Fruit fly (Drosophila melanogaster) whole organism, embryonic: ENCODE measurements around the gene ND-B16.6.

ENCODE experiments used
- Atf3 ChIP-seq: fragments of 200-800 bp; sonication (Bioruptor generic); optimal IDR thresholded peaks from 3 replicates; lab custom pipeline; 2016; ENCODE audit warnings: missing biosample characterization, missing genetic modification characterization
- B-H2 ChIP-seq: fragments of 200-800 bp; sonication (Bioruptor generic); optimal IDR thresholded peaks from 2 replicates; lab custom pipeline; 2018; ENCODE audit warnings: missing biosample characterization, mild to moderate bottlenecking, missing genetic modification characterization
- Blimp-1 ChIP-seq: fragments of 200-800 bp; sonication (Bioruptor generic); optimal IDR thresholded peaks from 3 replicates; lab custom pipeline; 2018; ENCODE audit warnings: missing biosample characterization, missing genetic modification characterization, mild to moderate bottlenecking, moderate library complexity, missing genetic modification reagents
- CG10959 ChIP-seq: fragments of 200-800 bp; sonication (Bioruptor generic); IDR thresholded peaks from 2 replicates; pipeline ENCODE4 v1.3.6; 2022; ENCODE audit warnings: missing biosample characterization, missing genetic modification characterization
- CG11085 ChIP-seq: fragments of 200-800 bp; sonication (Bioruptor generic); IDR thresholded peaks from 2 replicates; pipeline ENCODE4 v1.3.6; 2022; ENCODE audit warnings: missing biosample characterization, missing genetic modification characterization
- CG12299 ChIP-seq: fragments of 200-800 bp; sonication (Bioruptor generic); optimal IDR thresholded peaks from 2 replicates; lab custom pipeline; 2018; ENCODE audit warnings: missing biosample characterization, mild to moderate bottlenecking, missing genetic modification characterization
- CG12769 ChIP-seq: fragments of 200-800 bp; sonication (Bioruptor generic); optimal IDR thresholded peaks from 2 replicates; lab custom pipeline; 2019; ENCODE audit warnings: missing biosample characterization, mild to moderate bottlenecking, missing genetic modification characterization, moderate library complexity
- CG14441 ChIP-seq: fragments of 200-800 bp; sonication (Bioruptor generic); IDR thresholded peaks from 2 replicates; pipeline ENCODE4 v1.3.6; 2022; ENCODE audit warnings: missing biosample characterization, missing genetic modification characterization
- CG1647 ChIP-seq: fragments of 200-800 bp; sonication (Bioruptor generic); optimal IDR thresholded peaks from 3 replicates; lab custom pipeline; 2016; ENCODE audit warnings: missing biosample characterization, missing genetic modification characterization
- CG16779 ChIP-seq: fragments of 200-800 bp; sonication (Bioruptor generic); IDR thresholded peaks from 2 replicates; pipeline ENCODE4 v1.3.6; 2022; ENCODE audit warnings: missing biosample characterization, missing genetic modification characterization
- CG1792 ChIP-seq: fragments of 200-800 bp; sonication (Bioruptor generic); optimal IDR thresholded peaks from 2 replicates; lab custom pipeline; 2016; ENCODE audit warnings: missing biosample characterization, missing genetic modification characterization
- CG18262 ChIP-seq: fragments of 200-800 bp; optimal IDR thresholded peaks from 3 replicates; lab custom pipeline; 2019; ENCODE audit warnings: missing biosample characterization, mild to moderate bottlenecking, missing genetic modification characterization, moderate library complexity
- CG31365 ChIP-seq: fragments of 200-800 bp; sonication (Bioruptor generic); optimal IDR thresholded peaks from 2 replicates; lab custom pipeline; 2018; ENCODE audit warnings: missing biosample characterization, mild to moderate bottlenecking, missing genetic modification characterization
- CG31388 ChIP-seq: fragments of 200-800 bp; sonication (Bioruptor generic); optimal IDR thresholded peaks from 2 replicates; lab custom pipeline; 2016; ENCODE audit warnings: missing biosample characterization, missing genetic modification characterization
- CG32532 ChIP-seq: fragments of 200-800 bp; sonication (Bioruptor generic); IDR thresholded peaks from 2 replicates; pipeline ENCODE4 v1.3.6; 2022; ENCODE audit warnings: missing biosample characterization, missing genetic modification characterization
- CG34224 ChIP-seq: fragments of 200-800 bp; sonication (Bioruptor generic); IDR thresholded peaks from 3 replicates; pipeline ENCODE4 v1.3.6; 2022; ENCODE audit warnings: missing biosample characterization, missing genetic modification characterization; ENCODE audit not compliant: partially characterized antibody
- CG6813 ChIP-seq: fragments of 200-800 bp; sonication (Bioruptor generic); optimal IDR thresholded peaks from 2 replicates; lab custom pipeline; 2017; ENCODE audit warnings: missing biosample characterization, missing genetic modification characterization, mild to moderate bottlenecking, moderate library complexity, missing genetic modification reagents
- CG6854 ChIP-seq: fragments of 200-800 bp; sonication (Bioruptor generic); optimal IDR thresholded peaks from 3 replicates; lab custom pipeline; 2017; ENCODE audit warnings: missing biosample characterization, mild to moderate bottlenecking, missing genetic modification characterization
- CG9797 ChIP-seq: fragments of 200-800 bp; sonication (Bioruptor generic); optimal IDR thresholded peaks from 3 replicates; lab custom pipeline; 2018; ENCODE audit warnings: missing biosample characterization, mild to moderate bottlenecking, missing genetic modification characterization
- Dip2 ChIP-seq: fragments of 200-800 bp; sonication (Bioruptor generic); IDR thresholded peaks from 2 replicates; pipeline ENCODE4 v1.3.6; 2022; ENCODE audit warnings: missing biosample characterization, missing genetic modification characterization
- E2f2 ChIP-seq: fragments of 200-800 bp; sonication (Bioruptor generic); IDR thresholded peaks from 2 replicates; pipeline ENCODE4 v1.3.6; 2022; ENCODE audit warnings: missing biosample characterization, missing genetic modification characterization
- HHEX ChIP-seq: fragments of 200-800 bp; sonication (Bioruptor generic); optimal IDR thresholded peaks from 3 replicates; lab custom pipeline; 2017; ENCODE audit warnings: missing biosample characterization, mild to moderate bottlenecking, missing genetic modification characterization, missing genetic modification reagents
- HLH3B ChIP-seq: fragments of 200-800 bp; sonication (Bioruptor generic); IDR thresholded peaks from 2 replicates; pipeline ENCODE4 v1.3.6; 2022; ENCODE audit warnings: missing biosample characterization, missing genetic modification characterization
- HLH4C ChIP-seq: fragments of 200-800 bp; sonication (Bioruptor generic); IDR thresholded peaks from 3 replicates; pipeline ENCODE4 v1.3.6; 2022; ENCODE audit warnings: missing biosample characterization, missing genetic modification characterization; ENCODE audit not compliant: partially characterized antibody
- Hmx ChIP-seq: fragments of 200-800 bp; sonication (Bioruptor generic); optimal IDR thresholded peaks from 2 replicates; lab custom pipeline; 2016; ENCODE audit warnings: missing biosample characterization, missing genetic modification characterization
- NfI ChIP-seq: fragments of 200-800 bp; sonication (Bioruptor generic); optimal IDR thresholded peaks from 3 replicates; lab custom pipeline; 2018; ENCODE audit warnings: missing biosample characterization, mild to moderate bottlenecking, missing genetic modification characterization, moderate library complexity
- Opbp ChIP-seq: fragments of 200-800 bp; sonication (Bioruptor generic); IDR thresholded peaks from 3 replicates; pipeline ENCODE4 v1.3.6; 2022; ENCODE audit warnings: missing biosample characterization, missing genetic modification characterization; ENCODE audit not compliant: partially characterized antibody
- Optix ChIP-seq: fragments of 200-800 bp; sonication (Bioruptor generic); IDR thresholded peaks from 3 replicates; pipeline ENCODE4 v1.3.6; 2022; ENCODE audit warnings: missing biosample characterization, missing genetic modification characterization
- Pdp1 ChIP-seq, 2 experiments: fragments of 200-800 bp; sonication (Bioruptor generic); optimal IDR thresholded peaks; 3 replicates each; lab custom pipeline; 2016; ENCODE audit warnings: missing biosample characterization in 2 of 2, missing genetic modification characterization in 2 of 2, mild to moderate bottlenecking in 1 of 2, moderate library complexity in 1 of 2
- Usf ChIP-seq: fragments of 200-800 bp; sonication (Bioruptor generic); optimal IDR thresholded peaks from 2 replicates; lab custom pipeline; 2017; ENCODE audit warnings: missing genotype, missing biosample characterization, missing genetic modification characterization
- Xbp1 ChIP-seq: fragments of 200-800 bp; sonication (Bioruptor generic); optimal IDR thresholded peaks from 3 replicates; lab custom pipeline; 2016; ENCODE audit warnings: missing biosample characterization, mild to moderate bottlenecking, missing genetic modification characterization
- ab ChIP-seq: fragments of 200-800 bp; sonication (Bioruptor generic); optimal IDR thresholded peaks from 2 replicates; lab custom pipeline; 2016; ENCODE audit warnings: missing biosample characterization, missing genetic modification characterization
- ash1 ChIP-seq: fragments of 200-800 bp; sonication (Bioruptor generic); optimal IDR thresholded peaks from 2 replicates; lab custom pipeline; 2018; ENCODE audit warnings: missing biosample characterization, mild to moderate bottlenecking, missing genetic modification characterization
- dan ChIP-seq: fragments of 200-800 bp; sonication (Bioruptor generic); IDR thresholded peaks from 2 replicates; pipeline ENCODE4 v1.3.6; 2022; ENCODE audit warnings: missing biosample characterization, missing genetic modification characterization
- en ChIP-seq: fragments of 200-800 bp; sonication (Bioruptor generic); optimal IDR thresholded peaks from 2 replicates; lab custom pipeline; 2016; ENCODE audit warnings: missing biosample characterization, missing genetic modification characterization
- fd3F ChIP-seq: fragments of 200-800 bp; sonication (Bioruptor generic); optimal IDR thresholded peaks from 2 replicates; lab custom pipeline; 2018; ENCODE audit warnings: missing biosample characterization, mild to moderate bottlenecking, missing genetic modification characterization, moderate library complexity
- gcm ChIP-seq: fragments of 200-800 bp; sonication (Bioruptor generic); optimal IDR thresholded peaks from 2 replicates; lab custom pipeline; 2019; ENCODE audit warnings: missing biosample characterization, mild to moderate bottlenecking, missing genetic modification characterization, moderate library complexity
- gcm2 ChIP-seq: fragments of 200-800 bp; sonication (Bioruptor generic); optimal IDR thresholded peaks from 2 replicates; lab custom pipeline; 2016; ENCODE audit warnings: missing biosample characterization, missing genetic modification characterization
- grau ChIP-seq: fragments of 200-800 bp; optimal IDR thresholded peaks from 3 replicates; lab custom pipeline; 2019; ENCODE audit warnings: missing biosample characterization, mild to moderate bottlenecking, missing genetic modification characterization, moderate library complexity
- ham ChIP-seq: fragments of 200-800 bp; sonication (Bioruptor generic); IDR thresholded peaks from 2 replicates; pipeline ENCODE4 v1.3.6; 2022; ENCODE audit warnings: missing biosample characterization, missing genetic modification characterization
- kay ChIP-seq: fragments of 200-800 bp; sonication (Bioruptor generic); optimal IDR thresholded peaks from 2 replicates; lab custom pipeline; 2016; ENCODE audit warnings: missing biosample characterization, missing genetic modification characterization
- ken ChIP-seq: fragments of 200-800 bp; sonication (Bioruptor generic); IDR thresholded peaks from 3 replicates; pipeline ENCODE4 v1.3.6; 2022; ENCODE audit warnings: missing biosample characterization, missing genetic modification characterization
- lov ChIP-seq, 2 experiments: fragments of 200-800 bp in 1 of 2; fragments of >200 bp in 1 of 2; sonication (Bioruptor generic) in 1 of 2; IDR thresholded peaks in 1 of 2; optimal IDR thresholded peaks in 1 of 2; 2 replicates in 1 of 2; 3 replicates in 1 of 2; pipeline versions ENCODE4 v1.3.6 to Lab custom; 2017 to 2022; ENCODE audit warnings: missing biosample characterization in 1 of 2, missing genetic modification characterization in 1 of 2
- oc ChIP-seq: fragments of 200-800 bp; sonication (Bioruptor generic); optimal IDR thresholded peaks from 2 replicates; lab custom pipeline; 2018; ENCODE audit warnings: missing biosample characterization, mild to moderate bottlenecking, missing genetic modification characterization, moderate library complexity
- p53 ChIP-seq: fragments of 200-800 bp; sonication (Bioruptor generic); optimal IDR thresholded peaks from 2 replicates; lab custom pipeline; 2016; ENCODE audit warnings: missing biosample characterization, missing genetic modification characterization
- peb ChIP-seq: fragments of 200-800 bp; sonication (Bioruptor generic); IDR thresholded peaks from 2 replicates; pipeline ENCODE4 v1.3.6; 2022; ENCODE audit warnings: missing biosample characterization, missing genetic modification characterization
- repo ChIP-seq: fragments of 200-800 bp; sonication (Bioruptor generic); optimal IDR thresholded peaks from 2 replicates; lab custom pipeline; 2016; ENCODE audit warnings: missing biosample characterization, missing genetic modification characterization
- sr ChIP-seq: fragments of 200-800 bp; sonication (Bioruptor generic); IDR thresholded peaks from 3 replicates; pipeline ENCODE4 v1.3.6; 2022; ENCODE audit warnings: missing biosample characterization, missing genetic modification characterization
- tll ChIP-seq, 2 experiments: fragments of 200-800 bp in 1 of 2; fragments of >200 bp in 1 of 2; sonication (Bioruptor generic) in 1 of 2; optimal IDR thresholded peaks; 2 replicates each; lab custom pipeline; 2017 to 2019; ENCODE audit warnings: missing biosample characterization in 2 of 2, missing genetic modification characterization in 2 of 2, mild to moderate bottlenecking in 1 of 2, moderate library complexity in 1 of 2
- ttk ChIP-seq: fragments of 200-800 bp; sonication (Bioruptor generic); IDR thresholded peaks from 2 replicates; pipeline ENCODE4 v2.1.2; 2022; ENCODE audit warnings: missing biosample characterization, missing genetic modification characterization

The ND-B16.6 gene

dm6 chrX:6353613-6353986, 3.4 kb upstream of the ND-B16.6 start (continued):
- TF ChIP-seq repo = no peak
- no peak for TF ChIP-seq tll (GFP tag; optimal IDR thresholded peaks at IDR 0.05; lab: Kevin White, UChicago)
- peak; percentile 46; the same call in 1 of the 2 replicates for TF ChIP-seq CG10959 (GFP tag; lab: Robert Waterston, UW)
- TF ChIP-seq kay = peak; percentile 66
- TF ChIP-seq Blimp-1 (GFP tag; lab: Kevin White, UChicago) = peak; percentile 86
- no peak for TF ChIP-seq Dip2
- no peak for TF ChIP-seq CG16779
- TF ChIP-seq CG14441 = peak; percentile 72
- TF ChIP-seq ash1 = no peak
- no peak for TF ChIP-seq ab (GFP tag; lab: Kevin White, UChicago)
- TF ChIP-seq B-H2 (GFP tag; lab: Kevin White, UChicago) = peak; percentile 81
- peak; percentile 78 for TF ChIP-seq CG12769 (tag; lab: Kevin White, UChicago)
- TF ChIP-seq Optix (GFP tag; lab: Robert Waterston, UW) = no peak
- TF ChIP-seq ken = peak; percentile 64; the same call in 1 of the 3 replicates
- no peak for TF ChIP-seq CG1647 (GFP tag; lab: Kevin White, UChicago)
- TF ChIP-seq CG31388 (GFP tag; lab: Kevin White, UChicago) = peak; percentile 53
- no peak for TF ChIP-seq CG9797 (GFP tag; lab: Kevin White, UChicago)
- peak; percentile 57; the same call in 1 of the 2 replicates for TF ChIP-seq peb (GFP tag; lab: Robert Waterston, UW)
- TF ChIP-seq HHEX = peak; percentile 85
- peak; percentile 80 for TF ChIP-seq Xbp1
- peak; percentile 61; the same call in 1 of the 2 replicates for TF ChIP-seq E2f2 (GFP tag; lab: Robert Waterston, UW)
- peak; percentile 81 for TF ChIP-seq CG32532 (GFP tag; lab: Robert Waterston, UW)
- peak; percentile 89 for TF ChIP-seq CG12299 (tag; lab: Kevin White, UChicago)
- peak; percentile 32 for TF ChIP-seq Hmx (GFP tag; lab: Kevin White, UChicago)
- peak in 1 of 2 experiments; percentile 54 for TF ChIP-seq Pdp1 (GFP tag; optimal IDR thresholded peaks at IDR 0.05; lab: Kevin White, UChicago)
- TF ChIP-seq Opbp = no peak
- TF ChIP-seq sr (GFP tag; lab: Robert Waterston, UW) = 0 out of 3 replicates have a peak, but pooled peaks have one; percentile 8
- no peak for TF ChIP-seq CG34224 (GFP tag; lab: Robert Waterston, UW)
- TF ChIP-seq CG6854 (GFP tag; lab: Kevin White, UChicago) = peak; percentile 78
- no peak for TF ChIP-seq en
- TF ChIP-seq lov (optimal IDR thresholded peaks at IDR 0.05; lab: Kevin White, UChicago) = no peak
- TF ChIP-seq lov (GFP tag; IDR thresholded peaks at IDR 0.05; lab: Robert Waterston, UW) = peak; percentile 67; the same call in 1 of the 3 replicates
- TF ChIP-seq CG1792 (GFP tag; lab: Kevin White, UChicago) = no peak
- peak; percentile 86 for TF ChIP-seq CG6813 (GFP tag; lab: Kevin White, UChicago)
- TF ChIP-seq CG18262 (tag; lab: Kevin White, UChicago) = peak; percentile 92
- no peak for TF ChIP-seq HLH4C (GFP tag; lab: Robert Waterston, UW)
- TF ChIP-seq gcm2 = peak; percentile 31
- no peak for TF ChIP-seq Atf3 (GFP tag; lab: Kevin White, UChicago)
- TF ChIP-seq gcm (GFP tag; lab: Kevin White, UChicago) = peak; percentile 83
- TF ChIP-seq CG31365 (tag; lab: Kevin White, UChicago) = no peak
- TF ChIP-seq NfI = peak; percentile 82
- TF ChIP-seq Usf = peak; percentile 65
- peak; percentile 69 for TF ChIP-seq fd3F (GFP tag; lab: Kevin White, UChicago)
- TF ChIP-seq dan (GFP tag; lab: Robert Waterston, UW) = no peak
- peak; percentile 86 for TF ChIP-seq HLH3B (GFP tag; lab: Robert Waterston, UW)
- peak; percentile 83 for TF ChIP-seq oc (tag; lab: Kevin White, UChicago)
- no peak for TF ChIP-seq p53 (GFP tag; lab: Kevin White, UChicago)
- TF ChIP-seq ttk (GFP tag; lab: Robert Waterston, UW) = peak; percentile 71
- TF ChIP-seq CG11085 (GFP tag; lab: Robert Waterston, UW) = no peak; the same call in 1 of the 2 replicates
- TF ChIP-seq grau (tag; lab: Kevin White, UChicago) = peak; percentile 90
- TF ChIP-seq ham (GFP tag; lab: Robert Waterston, UW) = 0 out of 2 replicates have a peak, but pooled peaks have one; percentile 40
